Fruit fly (Drosophila melanogaster): ENCODE measurements around the gene Ncoa6.
A peak's percentile ranks its signal among the peaks of the same experiment; 100 is the strongest.

Ncoa6 gene

dm6 chr2L:5278309-5279130 lies 48.0 kb downstream of the Ncoa6 start, which contains the start of the genes Nin and Bub1:
Nin (minus strand) TSS chr2L:5278548.
Bub1 (plus strand) TSS chr2L:5278865.
- peak; percentile 30 for TF ChIP-seq Hr39 (GFP tag; optimal IDR thresholded peaks at IDR 0.05)
- no peak for TF ChIP-seq acj6 (GFP tag; optimal IDR thresholded peaks at IDR 0.05)
- TF ChIP-seq CG34406 (GFP tag; optimal IDR thresholded peaks at IDR 0.05), result peak; percentile 17
- peak; percentile 31 for TF ChIP-seq CG3032 (tag; optimal IDR thresholded peaks at IDR 0.05)
- peak; percentile 60 for TF ChIP-seq CG6163 (GFP tag; IDR thresholded peaks at IDR 0.05)
- TF ChIP-seq lz (GFP tag; optimal IDR thresholded peaks at IDR 0.05), result peak; percentile 49
- peak; percentile 17 for TF ChIP-seq cyc (GFP tag; optimal IDR thresholded peaks at IDR 0.05)
- peak; percentile 23 for TF ChIP-seq CG31627 (GFP tag; optimal IDR thresholded peaks at IDR 0.05)
- no peak for TF ChIP-seq CG32006 (GFP tag; optimal IDR thresholded peaks at IDR 0.05)
- TF ChIP-seq Eip78C (GFP tag), result peak; percentile 80
- TF ChIP-seq fkh (GFP tag; optimal IDR thresholded peaks at IDR 0.05), result peak; percentile 67
- TF ChIP-seq OdsH (GFP tag; optimal IDR thresholded peaks at IDR 0.05), result no peak
- TF ChIP-seq Eip93F (GFP tag; optimal IDR thresholded peaks at IDR 0.05), result no peak
- no peak for TF ChIP-seq CG15336 (GFP tag; IDR thresholded peaks at IDR 0.05)
- no peak for TF ChIP-seq CG8632 (GFP tag; optimal IDR thresholded peaks at IDR 0.05)
- peak; percentile 64 for TF ChIP-seq esn (GFP tag; optimal IDR thresholded peaks at IDR 0.05)
- TF ChIP-seq pdm3 (GFP tag; optimal IDR thresholded peaks at IDR 0.05), result no peak
- peak; percentile 2 for TF ChIP-seq CG11902 (GFP tag; optimal IDR thresholded peaks at IDR 0.05)
- TF ChIP-seq Eip75B (GFP tag; optimal IDR thresholded peaks at IDR 0.05), result no peak
- TF ChIP-seq achi (GFP tag; optimal IDR thresholded peaks at IDR 0.05), result peak; percentile 59
- TF ChIP-seq svp (GFP tag), result no peak
- no peak for TF ChIP-seq fd85E (GFP tag; optimal IDR thresholded peaks at IDR 0.05)
- TF ChIP-seq Sox15 (GFP tag; optimal IDR thresholded peaks at IDR 0.05), result peak; percentile 22
- TF ChIP-seq vri (GFP tag; optimal IDR thresholded peaks at IDR 0.05), result peak; percentile 88
- no peak for TF ChIP-seq CG6808 (GFP tag; optimal IDR thresholded peaks at IDR 0.05)
- TF ChIP-seq topi (GFP tag; optimal IDR thresholded peaks at IDR 0.05), result no peak
- no peak for TF ChIP-seq CG11294 (GFP tag; IDR thresholded peaks at IDR 0.05)
- TF ChIP-seq CG8319 (GFP tag; optimal IDR thresholded peaks at IDR 0.05), result no peak
- no peak for TF ChIP-seq CG11762 (GFP tag; optimal IDR thresholded peaks at IDR 0.05; ENCODE audit: insufficient read depth)
- TF ChIP-seq Met (GFP tag; optimal IDR thresholded peaks at IDR 0.05), result no peak
- peak; percentile 33 for TF ChIP-seq Sox14 (GFP tag; optimal IDR thresholded peaks at IDR 0.05)
- TF ChIP-seq Ets96B (tag; optimal IDR thresholded peaks at IDR 0.05), result no peak

- TF ChIP-seq achi (GFP tag; optimal IDR thresholded peaks at IDR 0.05) (no peak), CG11902 (GFP tag; optimal IDR thresholded peaks at IDR 0.05) (no peak), CG10631 (GFP tag; optimal IDR thresholded peaks at IDR 0.05) (no peak), CG6808 (GFP tag; optimal IDR thresholded peaks at IDR 0.05) (no peak), Ets96B (tag; optimal IDR thresholded peaks at IDR 0.05) (no peak), Hr38 (GFP tag; optimal IDR thresholded peaks at IDR 0.05) (no peak), lz (GFP tag; optimal IDR thresholded peaks at IDR 0.05) (no peak), Eip75B (GFP tag; optimal IDR thresholded peaks at IDR 0.05) (no peak), cyc (GFP tag; optimal IDR thresholded peaks at IDR 0.05) (no peak), net (GFP tag; optimal IDR thresholded peaks at IDR 0.05) (no peak), CG8119 (GFP tag; IDR thresholded peaks at IDR 0.05) (no peak), OdsH (GFP tag; optimal IDR thresholded peaks at IDR 0.05) (no peak), Hr4 (GFP tag; optimal IDR thresholded peaks at IDR 0.05) (no peak), fd85E (GFP tag; optimal IDR thresholded peaks at IDR 0.05) (no peak), svp (GFP tag) (no peak), CG6276 (GFP tag; optimal IDR thresholded peaks at IDR 0.05) (no peak), CG8319 (GFP tag; optimal IDR thresholded peaks at IDR 0.05) (no peak), topi (GFP tag; optimal IDR thresholded peaks at IDR 0.05) (no peak)
Observed at dm6 chr2L:5277262-5278008, 49.0 kb downstream of the Ncoa6 start.
